Worm (Caenorhabditis elegans) whole organism, L1 larva: ENCODE measurements around the gene Y82E9BL.6.
A peak's percentile ranks its signal among the peaks of the same experiment; 100 is the strongest.

Source experiments
- ama-1 ChIP-seq: fragments of 150-350 bp; optimal IDR thresholded peaks from 2 replicates; lab custom pipeline; 2014
- blmp-1 ChIP-seq: fragments of 150-350 bp; optimal IDR thresholded peaks from 2 replicates; lab custom pipeline; 2014; ENCODE audit warnings: missing biosample characterization, missing genetic modification characterization
- ceh-8 ChIP-seq: fragments of 200-800 bp; sonication (Bioruptor generic); optimal IDR thresholded peaks from 2 replicates; lab custom pipeline; 2018; ENCODE audit warnings: mild to moderate bottlenecking, missing genetic modification characterization, moderate library complexity, missing compliant biosample characterization
- ceh-82 ChIP-seq, 3 experiments: fragments of 150-350 bp in 1 of 3; sonication (generic microtip) in 2 of 3; optimal IDR thresholded peaks; 2 replicates each; lab custom pipeline; 2014 to 2017; ENCODE audit warnings: missing biosample characterization in 3 of 3, missing genetic modification characterization in 3 of 3
- dpl-1 ChIP-seq, 3 experiments: fragments of 150-350 bp in 2 of 3; sonication (generic microtip) in 1 of 3; optimal IDR thresholded peaks; 2 replicates each; lab custom pipeline; 2014 to 2017; ENCODE audit warnings: missing biosample characterization in 3 of 3, missing genetic modification characterization in 3 of 3, missing genetic modification reagents in 3 of 3
- dsc-1 ChIP-seq: sonication (generic microtip); optimal IDR thresholded peaks from 2 replicates; lab custom pipeline; 2016; ENCODE audit warnings: mild to moderate bottlenecking, missing genetic modification characterization, missing compliant biosample characterization
- efl-1 ChIP-seq, 4 experiments: fragments of 150-350 bp; optimal IDR thresholded peaks in 3 of 4; peaks in 1 of 4; 1 replicate in 1 of 4; 2 replicates in 3 of 4; lab custom pipeline; 2014; ENCODE audit warnings: missing biosample characterization in 2 of 4, missing genetic modification characterization in 2 of 4, missing genetic modification reagents in 2 of 4
- efl-3 ChIP-seq: fragments of 200-800 bp; sonication (Bioruptor generic); optimal IDR thresholded peaks from 2 replicates; lab custom pipeline; 2018; ENCODE audit warnings: mild to moderate bottlenecking, missing genetic modification characterization, missing compliant biosample characterization
- egl-13 ChIP-seq: sonication (generic microtip); optimal IDR thresholded peaks from 2 replicates; lab custom pipeline; 2016; ENCODE audit warnings: missing genotype, missing genetic modification reagents, missing genetic modification characterization, missing compliant biosample characterization
- elt-2 ChIP-seq: sonication (generic microtip); optimal IDR thresholded peaks from 2 replicates; lab custom pipeline; 2016; ENCODE audit warnings: missing genetic modification characterization, mild to moderate bottlenecking, inconsistent platforms, missing compliant biosample characterization, missing genetic modification reagents
- elt-3 ChIP-seq, 6 experiments: fragments of 150-350 bp in 1 of 6; sonication (generic microtip); optimal IDR thresholded peaks; 2 replicates each; lab custom pipeline; 2017 to 2018; ENCODE audit warnings: missing biosample characterization in 6 of 6, missing genetic modification characterization in 6 of 6, inconsistent platforms in 1 of 6
- fkh-4 ChIP-seq: sonication (generic microtip); optimal IDR thresholded peaks from 2 replicates; lab custom pipeline; 2016; ENCODE audit warnings: missing compliant biosample characterization, missing genetic modification characterization, borderline replicate concordance
- fkh-8 ChIP-seq: sonication (generic microtip); optimal IDR thresholded peaks from 2 replicates; lab custom pipeline; 2016; ENCODE audit warnings: mild to moderate bottlenecking, missing genetic modification characterization, missing compliant biosample characterization
- fos-1 ChIP-seq: fragments of 150-350 bp; optimal IDR thresholded peaks from 2 replicates; lab custom pipeline; 2014; ENCODE audit warnings: missing biosample characterization, missing genetic modification characterization
- grh-1 ChIP-seq: fragments of 200-800 bp; sonication (Bioruptor generic); IDR thresholded peaks from 2 replicates; pipeline ENCODE4 v1.3.6; 2022; ENCODE audit warnings: missing genetic modification reagents, missing genetic modification characterization, missing compliant biosample characterization
- hpl-2 ChIP-seq: fragments of 150-350 bp; optimal IDR thresholded peaks from 2 replicates; lab custom pipeline; 2014; ENCODE audit warnings: missing biosample characterization, missing genetic modification reagents, missing genetic modification characterization
- isw-1 ChIP-seq: fragments of 200-800 bp; sonication (Bioruptor generic); IDR thresholded peaks from 2 replicates; pipeline ENCODE4 v1.3.6; 2022; ENCODE audit warnings: missing genetic modification characterization, missing compliant biosample characterization
- jun-1 ChIP-seq: fragments of 150-350 bp; optimal IDR thresholded peaks from 2 replicates; lab custom pipeline; 2014; ENCODE audit warnings: missing biosample characterization, missing genetic modification reagents, missing genetic modification characterization
- mdl-1 ChIP-seq, 2 experiments: fragments of 150-350 bp; optimal IDR thresholded peaks; 2 replicates each; lab custom pipeline; 2014 to 2017; ENCODE audit warnings: missing biosample characterization in 2 of 2, missing genetic modification characterization in 2 of 2, inconsistent platforms in 1 of 2
- mef-2 ChIP-seq: fragments of 150-350 bp; optimal IDR thresholded peaks from 2 replicates; lab custom pipeline; 2014; ENCODE audit warnings: missing biosample characterization, missing genetic modification characterization
- nhr-19 ChIP-seq: fragments of 200-800 bp; sonication (Bioruptor generic); conservative IDR thresholded peaks from 2 replicates; pipeline ENCODE4 v1.3.6; 2022; ENCODE audit warnings: missing genetic modification characterization, missing compliant biosample characterization
- nhr-20 ChIP-seq: sonication (generic microtip); optimal IDR thresholded peaks from 2 replicates; lab custom pipeline; 2016; ENCODE audit warnings: mild to moderate bottlenecking, missing genetic modification characterization, missing compliant biosample characterization
- nhr-28 ChIP-seq: fragments of 150-350 bp; optimal IDR thresholded peaks from 2 replicates; lab custom pipeline; 2014; ENCODE audit warnings: missing biosample characterization, missing genetic modification characterization
- nhr-77 ChIP-seq: fragments of 150-350 bp; optimal IDR thresholded peaks from 2 replicates; lab custom pipeline; 2014; ENCODE audit warnings: missing biosample characterization, missing genetic modification characterization
- nhr-84 ChIP-seq: sonication (generic microtip); optimal IDR thresholded peaks from 2 replicates; lab custom pipeline; 2017; ENCODE audit warnings: missing biosample characterization, missing genetic modification characterization
- nhr-85 ChIP-seq: sonication (generic microtip); peaks from one replicate; lab custom pipeline; 2016; ENCODE audit warnings: missing genetic modification characterization, inconsistent platforms, missing compliant biosample characterization
- nhr-90 ChIP-seq: sonication (generic microtip); optimal IDR thresholded peaks from 2 replicates; lab custom pipeline; 2016; ENCODE audit warnings: mild to moderate bottlenecking, missing genetic modification characterization, missing compliant biosample characterization; ENCODE audit not compliant: poor library complexity
- pag-3 ChIP-seq: sonication (generic microtip); optimal IDR thresholded peaks from 2 replicates; lab custom pipeline; 2017; ENCODE audit warnings: missing genetic modification characterization, mild to moderate bottlenecking, missing compliant biosample characterization, antibody characterized with exemption, borderline replicate concordance; ENCODE audit not compliant: insufficient read depth
- rnt-1 ChIP-seq: sonication (generic microtip); optimal IDR thresholded peaks from 2 replicates; lab custom pipeline; 2016; ENCODE audit warnings: mild to moderate bottlenecking, missing genetic modification characterization, moderate library complexity, missing compliant biosample characterization
- skn-1 ChIP-seq: fragments of 150-350 bp; optimal IDR thresholded peaks from 2 replicates; lab custom pipeline; 2014; ENCODE audit warnings: missing biosample characterization, missing genetic modification characterization
- snpc-4 ChIP-seq: fragments of 150-350 bp; optimal IDR thresholded peaks from 2 replicates; lab custom pipeline; 2014; ENCODE audit warnings: missing biosample characterization, missing genetic modification characterization
- sox-4 ChIP-seq: sonication (generic microtip); optimal IDR thresholded peaks from 2 replicates; lab custom pipeline; 2016; ENCODE audit warnings: missing genetic modification characterization, missing compliant biosample characterization
- sptf-1 ChIP-seq: fragments of 150-350 bp; optimal IDR thresholded peaks from 2 replicates; lab custom pipeline; 2014; ENCODE audit warnings: missing biosample characterization, missing genetic modification characterization
- sup-37 ChIP-seq: fragments of 200-800 bp; sonication (Bioruptor generic); optimal IDR thresholded peaks from 2 replicates; lab custom pipeline; 2018; ENCODE audit warnings: mild to moderate bottlenecking, missing genetic modification characterization, missing compliant biosample characterization
- swsn-7 ChIP-seq: sonication (generic microtip); optimal IDR thresholded peaks from 2 replicates; lab custom pipeline; 2016; ENCODE audit warnings: missing genetic modification characterization, missing compliant biosample characterization
- unc-86 ChIP-seq: sonication (generic microtip); optimal IDR thresholded peaks from 2 replicates; lab custom pipeline; 2016; ENCODE audit warnings: missing genetic modification characterization, missing compliant biosample characterization
- unc-98 ChIP-seq: fragments of 200-800 bp; sonication (Bioruptor generic); IDR thresholded peaks from 2 replicates; pipeline ENCODE4 v1.3.6; 2022; ENCODE audit warnings: missing genetic modification characterization, missing compliant biosample characterization
- zag-1 ChIP-seq: fragments of 150-350 bp; optimal IDR thresholded peaks from 2 replicates; lab custom pipeline; 2014; ENCODE audit warnings: missing biosample characterization, missing genetic modification characterization
- zip-4 ChIP-seq: fragments of 200-800 bp; sonication (Bioruptor generic); optimal IDR thresholded peaks from 2 replicates; lab custom pipeline; 2018; ENCODE audit warnings: mild to moderate bottlenecking, missing genetic modification characterization, moderate library complexity, missing compliant biosample characterization
- ztf-4 ChIP-seq: fragments of 150-350 bp; optimal IDR thresholded peaks from 2 replicates; lab custom pipeline; 2014; ENCODE audit warnings: missing biosample characterization, missing genetic modification characterization

The Y82E9BL.6 gene

DNA sequence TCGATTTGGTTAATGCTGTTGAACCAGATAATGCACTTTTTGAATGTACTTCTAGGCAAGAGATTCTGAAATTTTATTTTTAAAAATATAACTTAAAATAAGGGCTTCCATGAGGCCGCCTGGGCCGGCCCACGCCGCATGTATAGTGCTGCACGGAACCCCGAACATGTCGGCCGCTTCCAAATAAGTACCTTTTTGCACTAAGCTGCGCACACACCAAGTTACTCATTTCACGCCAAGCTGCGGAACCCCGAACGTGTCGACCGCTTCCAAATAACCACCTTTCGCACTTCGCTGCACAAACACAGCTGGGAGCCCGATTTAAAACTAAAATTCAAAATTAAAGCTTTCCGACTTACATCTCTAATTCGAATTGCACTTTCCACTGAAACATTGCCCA, 34.2 kb downstream of the Y82E9BL.6 start:
- TF ChIP-seq hpl-2 (GFP tag; lab: Kevin White, UChicago): no peak
- TF ChIP-seq nhr-90: no peak
- TF ChIP-seq efl-3 (GFP tag; lab: Kevin White, UChicago): no peak
- no peak for TF ChIP-seq pag-3 (tag; lab: Kevin White, UChicago)

DNA sequence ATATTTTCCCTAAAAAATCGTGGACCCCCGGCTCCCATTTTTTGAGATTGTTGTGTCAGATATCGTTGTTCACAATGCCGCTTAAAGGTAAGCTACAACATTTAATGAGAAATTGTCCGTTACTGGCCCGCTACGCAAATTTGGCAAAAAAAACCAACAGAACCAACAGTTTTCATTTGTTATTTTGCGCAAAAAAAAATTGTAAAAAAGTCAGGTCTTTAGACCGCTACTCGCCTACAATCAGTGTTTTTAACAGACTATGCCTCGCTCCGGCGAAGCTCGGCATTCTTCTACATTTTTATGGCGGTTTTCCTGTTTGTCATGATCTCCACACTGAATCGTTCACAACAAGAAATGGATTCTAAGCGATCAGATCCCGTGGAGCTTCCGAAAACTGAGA, 36.7 kb downstream of the Y82E9BL.6 start, which contains the start of gene Y82E9BL.12:
Gene Y82E9BL.12, plus strand, starts transcription at position 301 of the 400 bp plus-strand sequence.
- TF ChIP-seq mef-2 (tag; lab: Kevin White, UChicago): no peak
- TF ChIP-seq skn-1 (tag; lab: Kevin White, UChicago): no peak
- TF ChIP-seq unc-86 (tag; lab: Kevin White, UChicago): no peak
- no peak for TF ChIP-seq fkh-4 (tag; lab: Kevin White, UChicago)
- no peak for TF ChIP-seq efl-1 (optimal IDR thresholded peaks at IDR 0.05; lab: Kevin White, UChicago)
- peak in 1 of 2 experiments; percentile 6 for TF ChIP-seq efl-1 (GFP tag; optimal IDR thresholded peaks at IDR 0.05 in 1 of 2; lab: Kevin White, UChicago)
- TF ChIP-seq grh-1 (GFP tag; lab: Robert Waterston, UW): no peak
- no peak for TF ChIP-seq zip-4 (GFP tag; lab: Kevin White, UChicago)
- no peak for TF ChIP-seq fkh-8 (tag; lab: Kevin White, UChicago)

DNA sequence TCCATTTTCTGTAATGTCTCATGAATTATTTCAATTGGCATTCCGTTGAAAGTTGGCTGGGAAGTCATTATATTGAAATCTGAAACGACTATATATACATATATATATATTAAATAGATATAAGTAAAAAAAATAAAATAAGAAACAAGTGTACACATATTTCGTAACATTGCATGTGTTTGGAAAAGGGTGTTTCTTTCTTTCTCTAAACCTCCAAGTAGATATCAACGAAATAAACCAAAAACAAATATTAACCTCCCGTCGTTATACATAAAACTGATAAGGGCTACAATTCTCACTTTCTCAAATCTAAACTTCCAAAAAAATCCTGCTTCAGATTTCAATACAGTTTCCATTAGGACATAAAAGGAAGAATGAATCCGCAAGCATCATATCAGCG, 37.4 kb downstream of the Y82E9BL.6 start, which contains the start of gene fbxa-79:
Gene fbxa-79, minus strand, starts transcription at position 86 of the 400 bp plus-strand sequence.
- TF ChIP-seq skn-1 (tag; lab: Kevin White, UChicago) (peak; percentile 59), sup-37 (no peak), blmp-1 (tag; lab: Kevin White, UChicago) (no peak), sptf-1 (no peak), mdl-1 (tag; optimal IDR thresholded peaks at IDR 0.05; lab: Kevin White, UChicago) (no peak), nhr-20 (tag; lab: Kevin White, UChicago) (no peak), elt-3 (tag; optimal IDR thresholded peaks at IDR 0.05; lab: Kevin White, UChicago) (no peak), nhr-28 (tag; lab: Kevin White, UChicago) (no peak), nhr-85 (tag; lab: Kevin White, UChicago) (no peak), dpl-1 (GFP tag; optimal IDR thresholded peaks at IDR 0.05; lab: Kevin White, UChicago) (no peak), pag-3 (tag; lab: Kevin White, UChicago) (no peak), egl-13 (tag; lab: Kevin White, UChicago) (no peak), swsn-7 (tag; lab: Kevin White, UChicago) (no peak), ama-1 (lab: Kevin White, UChicago) (no peak), isw-1 (GFP tag; lab: Robert Waterston, UW) (no peak), nhr-19 (GFP tag; lab: Robert Waterston, UW) (0 out of 2 replicates have a peak, but pooled peaks have one; percentile 3), zag-1 (tag; lab: Kevin White, UChicago) (no peak), ceh-8 (no peak), nhr-77 (no peak), elt-2 (tag; lab: Kevin White, UChicago) (peak; percentile 55)

DNA sequence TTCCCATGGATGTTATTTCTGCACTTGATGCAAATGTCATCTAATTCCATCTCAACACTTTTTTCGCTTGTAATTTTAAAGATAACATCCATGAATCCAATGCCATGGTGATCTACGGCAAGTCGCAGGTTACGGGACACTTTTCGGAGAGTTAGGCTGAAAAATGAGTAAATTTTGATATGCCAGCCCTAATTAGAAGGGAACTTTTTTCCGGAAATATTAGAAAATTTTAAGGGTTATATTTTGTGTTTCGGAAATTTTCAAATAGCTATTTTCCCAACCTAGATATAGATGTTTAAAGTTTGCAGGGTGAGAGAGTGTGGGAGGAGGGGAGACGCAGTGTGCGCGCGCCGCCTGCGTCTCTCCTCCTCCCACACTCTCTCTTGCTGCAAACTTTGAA, 38.3 kb downstream of the Y82E9BL.6 start:
- no peak for TF ChIP-seq dsc-1 (tag; lab: Kevin White, UChicago)
- TF ChIP-seq efl-1 (optimal IDR thresholded peaks at IDR 0.05; lab: Kevin White, UChicago): no peak
- TF ChIP-seq efl-1 (GFP tag; optimal IDR thresholded peaks at IDR 0.05 in 1 of 2; lab: Kevin White, UChicago): peak in 1 of 2 experiments; percentile 51

DNA sequence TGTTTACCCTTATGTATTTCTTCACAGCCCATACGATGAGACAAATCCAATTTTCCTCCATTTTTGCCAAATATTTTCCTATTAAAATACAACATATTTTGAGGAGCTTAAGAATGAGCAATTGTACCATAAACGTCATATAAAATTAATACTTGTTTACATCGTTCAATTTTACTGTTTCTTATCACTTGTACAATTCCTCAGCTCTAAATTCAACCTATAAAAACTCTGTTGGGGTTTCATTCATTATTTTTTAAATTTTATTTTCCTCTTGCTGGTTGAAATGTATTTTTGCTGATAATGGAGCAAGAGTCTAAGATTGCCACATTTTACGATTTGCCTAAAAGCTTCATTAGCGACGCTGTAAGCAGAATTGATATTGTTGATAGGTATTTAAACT, 42.2 kb downstream of the Y82E9BL.6 start, which contains the start of gene fbxa-75:
Gene fbxa-75, plus strand, starts transcription at position 301 of the 400 bp plus-strand sequence.
- TF ChIP-seq ceh-82 (tag; optimal IDR thresholded peaks at IDR 0.05; lab: Kevin White, UChicago): no peak
- no peak for TF ChIP-seq nhr-85 (tag; lab: Kevin White, UChicago)
- TF ChIP-seq ztf-4 (tag; lab: Kevin White, UChicago): no peak
- no peak for TF ChIP-seq nhr-77
- TF ChIP-seq efl-3 (GFP tag; lab: Kevin White, UChicago): no peak
- no peak for TF ChIP-seq zag-1 (tag; lab: Kevin White, UChicago)
- no peak for TF ChIP-seq unc-98 (GFP tag; lab: Robert Waterston, UW)
- no peak for TF ChIP-seq sox-4 (tag; lab: Kevin White, UChicago)
- TF ChIP-seq nhr-84 (tag; lab: Kevin White, UChicago): no peak
- no peak for TF ChIP-seq swsn-7 (tag; lab: Kevin White, UChicago)
- no peak for TF ChIP-seq nhr-20 (tag; lab: Kevin White, UChicago)
- no peak for TF ChIP-seq snpc-4 (tag; lab: Kevin White, UChicago)
- TF ChIP-seq egl-13 (tag; lab: Kevin White, UChicago): no peak
- TF ChIP-seq fos-1: no peak
- TF ChIP-seq elt-3 (tag; optimal IDR thresholded peaks at IDR 0.05; lab: Kevin White, UChicago): no peak
- no peak for TF ChIP-seq jun-1 (tag; lab: Kevin White, UChicago)
- TF ChIP-seq nhr-19 (GFP tag; lab: Robert Waterston, UW): no peak
- TF ChIP-seq grh-1 (GFP tag; lab: Robert Waterston, UW): no peak
- no peak for TF ChIP-seq rnt-1
